Fruit fly (Drosophila melanogaster): ENCODE measurements around the gene Gyc76C.

Gene Gyc76C

dm6 chr3L:19834143-19834794 lies 40.9 kb upstream of the Gyc76C start, which contains the start of the genes trc and CG32221 (continued):
- TF ChIP-seq pan (optimal IDR thresholded peaks at IDR 0.05), result no peak
- peak in 1 of 2 experiments; percentile 7 for TF ChIP-seq pan (GFP tag; optimal IDR thresholded peaks at IDR 0.05 in 1 of 2, IDR thresholded peaks at IDR 0.05 in 1 of 2)
- TF ChIP-seq fd3F (GFP tag; optimal IDR thresholded peaks at IDR 0.05), result peak; percentile 10
- no peak for TF ChIP-seq Atf-2 (GFP tag; optimal IDR thresholded peaks at IDR 0.05)
- TF ChIP-seq slou (GFP tag; optimal IDR thresholded peaks at IDR 0.05), result no peak
- TF ChIP-seq ttk (GFP tag; IDR thresholded peaks at IDR 0.05), result peak; percentile 43; the same call in 1 of the 2 replicates
- TF ChIP-seq CG2202 (tag; optimal IDR thresholded peaks at IDR 0.05), result no peak
- no peak for TF ChIP-seq eve (GFP tag; optimal IDR thresholded peaks at IDR 0.05)
- TF ChIP-seq dm (GFP tag; optimal IDR thresholded peaks at IDR 0.05), result no peak
- TF ChIP-seq C15 (GFP tag; IDR thresholded peaks at IDR 0.05), result no peak
- TF ChIP-seq CG9727 (GFP tag; optimal IDR thresholded peaks at IDR 0.05), result peak; percentile 38
- no peak for TF ChIP-seq Spps (tag; optimal IDR thresholded peaks at IDR 0.05)
- TF ChIP-seq CG5953 (GFP tag; IDR thresholded peaks at IDR 0.05), result no peak
- TF ChIP-seq psq (GFP tag; optimal IDR thresholded peaks at IDR 0.05), result no peak
- TF ChIP-seq CG12299 (tag; optimal IDR thresholded peaks at IDR 0.05), result no peak
- no peak for TF ChIP-seq CG11504 (tag; optimal IDR thresholded peaks at IDR 0.05)
- peak; percentile 69 for TF ChIP-seq nmo (GFP tag; optimal IDR thresholded peaks at IDR 0.05)
- TF ChIP-seq bsh (GFP tag; optimal IDR thresholded peaks at IDR 0.05), result no peak
- TF ChIP-seq repo (GFP tag; optimal IDR thresholded peaks at IDR 0.05), result no peak
- TF ChIP-seq sc (optimal IDR thresholded peaks at IDR 0.05), result no peak
- peak; percentile 20 for TF ChIP-seq sc (GFP tag; optimal IDR thresholded peaks at IDR 0.05)
- TF ChIP-seq CG1603 (tag; optimal IDR thresholded peaks at IDR 0.05), result no peak
- peak; percentile 63 for TF ChIP-seq Fer2 (tag; optimal IDR thresholded peaks at IDR 0.05)
- no peak for TF ChIP-seq Bteb2 (GFP tag; optimal IDR thresholded peaks at IDR 0.05)
- no peak for TF ChIP-seq Ravus (GFP tag; IDR thresholded peaks at IDR 0.05)
- peak; percentile 53 for TF ChIP-seq stwl (tag; optimal IDR thresholded peaks at IDR 0.05)
- TF ChIP-seq CG8388 (GFP tag; optimal IDR thresholded peaks at IDR 0.05), result no peak
- peak; percentile 74 for TF ChIP-seq sug (tag; optimal IDR thresholded peaks at IDR 0.05)
- TF ChIP-seq luna (GFP tag; optimal IDR thresholded peaks at IDR 0.05), result no peak
- peak; percentile 52; the same call in 2 of the 3 replicates for TF ChIP-seq zfh1 (GFP tag; IDR thresholded peaks at IDR 0.05)
- TF ChIP-seq lov (optimal IDR thresholded peaks at IDR 0.05), result no peak
- TF ChIP-seq lov (GFP tag; IDR thresholded peaks at IDR 0.05), result 0 out of 3 replicates have a peak, but pooled peaks have one; percentile 41
- TF ChIP-seq CG11247 (GFP tag; IDR thresholded peaks at IDR 0.05), result peak; percentile 61
- peak; percentile 79 for TF ChIP-seq CG15514 (GFP tag; optimal IDR thresholded peaks at IDR 0.05)
- TF ChIP-seq CG6254 (GFP tag; optimal IDR thresholded peaks at IDR 0.05), result peak; percentile 11
- no peak for TF ChIP-seq esg (GFP tag; conservative IDR thresholded peaks at IDR 0.05)
- TF ChIP-seq Trl (optimal IDR thresholded peaks at IDR 0.05), result no peak
- no peak for TF ChIP-seq Trl (GFP tag; optimal IDR thresholded peaks at IDR 0.05)
- TF ChIP-seq Aef1 (GFP tag; IDR thresholded peaks at IDR 0.05), result peak; percentile 49
- no peak for TF ChIP-seq fd64A (GFP tag; optimal IDR thresholded peaks at IDR 0.05)
- TF ChIP-seq CG14710 (tag; optimal IDR thresholded peaks at IDR 0.05), result peak; percentile 65
- peak; percentile 65 for TF ChIP-seq CG4328 (GFP tag; optimal IDR thresholded peaks at IDR 0.05)
- TF ChIP-seq insv (GFP tag; optimal IDR thresholded peaks at IDR 0.05), result peak in 1 of 2 experiments; percentile 47
- TF ChIP-seq Hand (GFP tag; optimal IDR thresholded peaks at IDR 0.05), result no peak
- TF ChIP-seq org-1 (GFP tag; optimal IDR thresholded peaks at IDR 0.05), result no peak
- no peak for TF ChIP-seq CG6272 (GFP tag; IDR thresholded peaks at IDR 0.05)
- peak; percentile 89 for TF ChIP-seq MESR4 (GFP tag; optimal IDR thresholded peaks at IDR 0.05)
- peak; percentile 44; the same call in 1 of the 2 replicates for TF ChIP-seq H2.0 (GFP tag; IDR thresholded peaks at IDR 0.05)
- peak; percentile 54; the same call in 1 of the 3 replicates for TF ChIP-seq hb (GFP tag; IDR thresholded peaks at IDR 0.05; ENCODE audit: partially characterized antibody)
- TF ChIP-seq sima (GFP tag; optimal IDR thresholded peaks at IDR 0.05), result no peak
- TF ChIP-seq CG17328 (GFP tag; IDR thresholded peaks at IDR 0.05), result peak; percentile 45; the same call in 1 of the 2 replicates
